Worm (Caenorhabditis elegans): Measurements from ENCODE around the gene ify-1.

Gene ify-1

ce11 chrII:5071265-5071664, 16.3 kb upstream of the ify-1 start, which contains the start of gene C27A2.7:
C27A2.7 (minus strand) TSS chrII:5071365.
- no peak for TF ChIP-seq elt-1 (tag; optimal IDR thresholded peaks at IDR 0.05; ENCODE audit: borderline replicate concordance, insufficient read depth)
- TF ChIP-seq hlh-1 (tag; optimal IDR thresholded peaks at IDR 0.05) = no peak
- no peak for TF ChIP-seq nhr-237 (tag; optimal IDR thresholded peaks at IDR 0.05)
- TF ChIP-seq nhr-76 (tag; optimal IDR thresholded peaks at IDR 0.05) = no peak
- no peak for TF ChIP-seq ham-2 (GFP tag; optimal IDR thresholded peaks at IDR 0.05)
- no peak for TF ChIP-seq drap-1 (GFP tag; optimal IDR thresholded peaks at IDR 0.05)
- TF ChIP-seq lsy-2 (tag; optimal IDR thresholded peaks at IDR 0.05) = no peak
- TF ChIP-seq unc-62 (GFP tag; optimal IDR thresholded peaks at IDR 0.05) = no peak
- TF ChIP-seq unc-120 (tag; optimal IDR thresholded peaks at IDR 0.05; ENCODE audit: poor library complexity, severe bottlenecking) = no peak

DNA sequence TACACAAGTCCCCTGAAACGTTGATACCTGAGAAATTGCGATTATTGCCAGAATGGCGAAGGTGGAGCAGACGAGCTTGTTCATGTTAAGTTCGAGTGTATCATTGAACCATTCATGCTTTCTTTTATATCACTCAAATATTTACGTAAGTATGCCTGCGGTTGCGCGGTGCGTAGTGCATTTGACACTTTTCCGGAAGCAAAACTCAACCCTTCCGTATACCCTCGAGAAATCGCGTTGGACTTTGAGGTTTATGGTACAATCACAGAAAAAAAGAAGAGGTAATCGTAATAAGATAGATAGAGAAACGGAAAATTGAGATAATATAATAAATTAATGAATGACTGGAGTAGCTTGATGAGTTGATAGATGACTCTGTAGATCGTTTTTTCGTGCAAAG, 14.5 kb upstream of the ify-1 start, which contains the start of gene idpb-2:
Gene idpb-2 (minus strand): TSS at position 101 of the 400 bp plus-strand sequence.
- no peak for TF ChIP-seq tbx-8 (GFP tag; optimal IDR thresholded peaks at IDR 0.05)
- TF ChIP-seq unc-39 (tag; optimal IDR thresholded peaks at IDR 0.05) = no peak
- no peak for TF ChIP-seq lin-13 (tag; optimal IDR thresholded peaks at IDR 0.05)
- TF ChIP-seq mep-1 (tag; optimal IDR thresholded peaks at IDR 0.05) = no peak
- no peak for TF ChIP-seq ceh-43 (GFP tag; optimal IDR thresholded peaks at IDR 0.05)
- TF ChIP-seq zip-8 (tag; optimal IDR thresholded peaks at IDR 0.05) = no peak
- no peak for TF ChIP-seq nhr-28 (tag; optimal IDR thresholded peaks at IDR 0.05)
- no peak for TF ChIP-seq ceh-83 (GFP tag; optimal IDR thresholded peaks at IDR 0.05)

- TF ChIP-seq nhr-2 (tag; optimal IDR thresholded peaks at IDR 0.05) (no peak), elt-1 (tag; optimal IDR thresholded peaks at IDR 0.05; ENCODE audit: borderline replicate concordance, insufficient read depth) (no peak), sptf-1 (tag; optimal IDR thresholded peaks at IDR 0.05) (no peak), nhr-12 (tag; optimal IDR thresholded peaks at IDR 0.05) (no peak), lin-32 (GFP tag; optimal IDR thresholded peaks at IDR 0.05) (no peak), blmp-1 (tag; optimal IDR thresholded peaks at IDR 0.05) (no peak), hlh-1 (tag; optimal IDR thresholded peaks at IDR 0.05) (no peak), tbx-8 (GFP tag; optimal IDR thresholded peaks at IDR 0.05) (no peak), nhr-76 (tag; optimal IDR thresholded peaks at IDR 0.05) (no peak), ham-2 (GFP tag; optimal IDR thresholded peaks at IDR 0.05) (no peak), zip-8 (tag; optimal IDR thresholded peaks at IDR 0.05) (no peak)
Measured at ce11 chrII:5067927-5068326, 12.9 kb upstream of the ify-1 start, which contains the start of gene C27A2.8. C27A2.8 (minus strand) TSS chrII:5068043.

- TF ChIP-seq ceh-83 (GFP tag; optimal IDR thresholded peaks at IDR 0.05) = no peak
- TF ChIP-seq bed-3 (GFP tag; optimal IDR thresholded peaks at IDR 0.05) = no peak
- TF ChIP-seq blmp-1 (tag; optimal IDR thresholded peaks at IDR 0.05) = no peak
- TF ChIP-seq elt-1 (tag; optimal IDR thresholded peaks at IDR 0.05; ENCODE audit: borderline replicate concordance, insufficient read depth) = no peak
- TF ChIP-seq unc-62 (GFP tag; optimal IDR thresholded peaks at IDR 0.05) = no peak
- no peak for TF ChIP-seq lin-13 (tag; optimal IDR thresholded peaks at IDR 0.05)
- no peak for TF ChIP-seq lsy-2 (tag; optimal IDR thresholded peaks at IDR 0.05)
- TF ChIP-seq cnd-1 (tag; optimal IDR thresholded peaks at IDR 0.05) = no peak
- TF ChIP-seq pha-4 (tag; optimal IDR thresholded peaks at IDR 0.05) = no peak
- TF ChIP-seq sem-2 (GFP tag; optimal IDR thresholded peaks at IDR 0.05) = no peak
- TF ChIP-seq nhr-12 (tag; optimal IDR thresholded peaks at IDR 0.05) = no peak
Measured at ce11 chrII:5066967-5067366, 12.0 kb upstream of the ify-1 start.

ce11 chrII:5061794-5062368, 6.9 kb upstream of the ify-1 start, which contains the start of gene smc-5:
smc-5 (plus strand) TSS chrII:5062125.
- TF ChIP-seq ham-2 (GFP tag; optimal IDR thresholded peaks at IDR 0.05) (no peak), unc-120 (tag; optimal IDR thresholded peaks at IDR 0.05; ENCODE audit: poor library complexity, severe bottlenecking) (peak; percentile 26), cnd-1 (tag; optimal IDR thresholded peaks at IDR 0.05) (no peak), hlh-1 (tag; optimal IDR thresholded peaks at IDR 0.05) (peak; percentile 57), nhr-28 (tag; optimal IDR thresholded peaks at IDR 0.05) (no peak), unc-62 (GFP tag; optimal IDR thresholded peaks at IDR 0.05) (no peak), mab-5 (tag; optimal IDR thresholded peaks at IDR 0.05) (no peak), nhr-237 (tag; optimal IDR thresholded peaks at IDR 0.05) (peak; percentile 56), lin-13 (tag; optimal IDR thresholded peaks at IDR 0.05) (no peak), blmp-1 (tag; optimal IDR thresholded peaks at IDR 0.05) (no peak), nhr-76 (tag; optimal IDR thresholded peaks at IDR 0.05) (no peak), snpc-4 (tag; optimal IDR thresholded peaks at IDR 0.05) (no peak), elt-3 (tag; optimal IDR thresholded peaks at IDR 0.05) (no peak), sptf-1 (tag; optimal IDR thresholded peaks at IDR 0.05) (no peak), flh-1 (GFP tag; optimal IDR thresholded peaks at IDR 0.05) (no peak), ceh-43 (GFP tag; optimal IDR thresholded peaks at IDR 0.05) (no peak), nhr-12 (tag; optimal IDR thresholded peaks at IDR 0.05) (no peak), elt-1 (tag; optimal IDR thresholded peaks at IDR 0.05; ENCODE audit: borderline replicate concordance, insufficient read depth) (no peak), zip-8 (tag; optimal IDR thresholded peaks at IDR 0.05) (no peak), mls-2 (tag; optimal IDR thresholded peaks at IDR 0.05) (no peak), unc-39 (tag; optimal IDR thresholded peaks at IDR 0.05) (no peak), ces-1 (GFP tag; optimal IDR thresholded peaks at IDR 0.05) (peak; percentile 56), lin-32 (GFP tag; optimal IDR thresholded peaks at IDR 0.05) (no peak), mep-1 (tag; optimal IDR thresholded peaks at IDR 0.05) (peak; percentile 86), sem-2 (GFP tag; optimal IDR thresholded peaks at IDR 0.05) (no peak), tbx-8 (GFP tag; optimal IDR thresholded peaks at IDR 0.05) (no peak), ztf-11 (tag; optimal IDR thresholded peaks at IDR 0.05) (no peak), pha-4 (tag; optimal IDR thresholded peaks at IDR 0.05) (peak; percentile 8), nhr-2 (tag; optimal IDR thresholded peaks at IDR 0.05) (no peak), bed-3 (GFP tag; optimal IDR thresholded peaks at IDR 0.05) (no peak), lsy-2 (tag; optimal IDR thresholded peaks at IDR 0.05) (peak; percentile 85), M03D4.4 (tag; optimal IDR thresholded peaks at IDR 0.05) (no peak), ceh-39 (tag; optimal IDR thresholded peaks at IDR 0.05) (peak; percentile 42), ceh-83 (GFP tag; optimal IDR thresholded peaks at IDR 0.05) (no peak), drap-1 (GFP tag; optimal IDR thresholded peaks at IDR 0.05) (no peak)

Measured in whole organism, mixed stage, embryonic.